Worm (Caenorhabditis elegans) whole organism, mixed stage, embryonic: ENCODE results near the gene duxl-1.

Experiments
- ces-1 ChIP-seq: fragments of 150-350 bp; optimal IDR thresholded peaks from 2 replicates; lab custom pipeline; 2014; ENCODE audit warnings: missing biosample characterization, missing genetic modification reagents, missing genetic modification characterization
- drap-1 ChIP-seq: fragments of 200-800 bp; sonication (Bioruptor generic); optimal IDR thresholded peaks from 3 replicates; lab custom pipeline; 2018; ENCODE audit warnings: mild to moderate bottlenecking, missing genetic modification characterization, missing compliant biosample characterization
- elt-3 ChIP-seq: fragments of 150-350 bp; optimal IDR thresholded peaks from 2 replicates; lab custom pipeline; 2014; ENCODE audit warnings: missing biosample characterization, missing genetic modification characterization
- mep-1 ChIP-seq: fragments of 150-350 bp; optimal IDR thresholded peaks from 2 replicates; lab custom pipeline; 2017; ENCODE audit warnings: missing biosample characterization, missing genetic modification reagents, missing genetic modification characterization, inconsistent platforms
- nhr-12 ChIP-seq: fragments of 150-350 bp; optimal IDR thresholded peaks from 2 replicates; lab custom pipeline; 2014; ENCODE audit warnings: missing biosample characterization, missing genetic modification characterization
- nhr-237 ChIP-seq: fragments of 150-350 bp; optimal IDR thresholded peaks from 2 replicates; lab custom pipeline; 2014; ENCODE audit warnings: missing biosample characterization, missing genetic modification characterization
- nhr-28 ChIP-seq: fragments of 150-350 bp; optimal IDR thresholded peaks from 2 replicates; lab custom pipeline; 2014; ENCODE audit warnings: missing biosample characterization, missing genetic modification characterization
- sptf-1 ChIP-seq: sonication (generic microtip); optimal IDR thresholded peaks from 2 replicates; lab custom pipeline; 2017; ENCODE audit warnings: mild to moderate bottlenecking, missing genetic modification characterization, moderate library complexity, missing compliant biosample characterization
- unc-62 ChIP-seq: fragments of 150-350 bp; optimal IDR thresholded peaks from 2 replicates; lab custom pipeline; 2014; ENCODE audit warnings: missing biosample characterization, missing genetic modification reagents, missing genetic modification characterization

ce11 chrII:1703363-1703762 lies 39.9 kb downstream of the duxl-1 start, which contains the start of gene fbxb-47:
- TF ChIP-seq nhr-28 (no peak), drap-1 (GFP tag; lab: Kevin White, UChicago) (no peak), nhr-237 (tag; lab: Kevin White, UChicago) (no peak), mep-1 (no peak), unc-62 (GFP tag; lab: Kevin White, UChicago) (no peak), elt-3 (no peak), ces-1 (GFP tag; lab: Kevin White, UChicago) (no peak), nhr-12 (tag; lab: Kevin White, UChicago) (no peak), sptf-1 (tag; lab: Kevin White, UChicago) (no peak)
